Fruit fly (Drosophila melanogaster) whole organism: ENCODE results near the gene CG10576.

Source experiments
- CG8478 ChIP-seq: fragments of >200 bp; optimal IDR thresholded peaks from 2 replicates; lab custom pipeline; 2018; ENCODE audit warnings: inconsistent platforms
- psq ChIP-seq: fragments of >200 bp; optimal IDR thresholded peaks from 2 replicates; lab custom pipeline; 2017

- TF ChIP-seq CG8478 (lab: Kevin White, UChicago) (no peak), psq (lab: Kevin White, UChicago) (no peak)
Observed at dm6 chr3L:5807370-5808100, 42.0 kb upstream of the CG10576 start.
